Worm (Caenorhabditis elegans): ENCODE measurements around the gene F58F12.3.

The F58F12.3 gene

ce11 chrII:6374646-6375045 lies 16.4 kb downstream of the F58F12.3 start (continued):
- peak; percentile 44; the same call in 1 of the 2 replicates for TF ChIP-seq madf-6 (GFP tag; IDR thresholded peaks at IDR 0.05)
- TF ChIP-seq bed-2 (GFP tag; IDR thresholded peaks at IDR 0.05), result no peak
- no peak for TF ChIP-seq ceh-100 (GFP tag; IDR thresholded peaks at IDR 0.05)
- TF ChIP-seq cebp-1 (GFP tag; IDR thresholded peaks at IDR 0.05), result no peak; the same call in 1 of the 2 replicates
- TF ChIP-seq cebp-1 (tag; optimal IDR thresholded peaks at IDR 0.05), result peak; percentile 83
- TF ChIP-seq Y53G8AR.9 (GFP tag; conservative IDR thresholded peaks at IDR 0.05), result 0 out of 2 replicates have a peak, but pooled peaks have one; percentile 9
- TF ChIP-seq unc-62 (GFP tag; optimal IDR thresholded peaks at IDR 0.05), result peak; percentile 64
- TF ChIP-seq attf-5 (GFP tag; optimal IDR thresholded peaks at IDR 0.05), result peak; percentile 27

ce11 chrII:6373361-6373760 lies 17.7 kb downstream of the F58F12.3 start:
- TF ChIP-seq madf-6 (GFP tag; IDR thresholded peaks at IDR 0.05) (no peak; the same call in 1 of the 2 replicates), mcd-1 (GFP tag; IDR thresholded peaks at IDR 0.05) (peak; percentile 40; the same call in 1 of the 2 replicates), ceh-58 (GFP tag; IDR thresholded peaks at IDR 0.05) (0 out of 2 replicates have a peak, but pooled peaks have one; percentile 60), egrh-3 (GFP tag; IDR thresholded peaks at IDR 0.05) (peak; percentile 37; the same call in 1 of the 2 replicates)

ce11 chrII:6371003-6371402 lies 20.1 kb downstream of the F58F12.3 start, which contains the start of gene lin-23:
Gene lin-23, plus strand, starts transcription at chrII:6371303.
- no peak for TF ChIP-seq die-1 (tag; optimal IDR thresholded peaks at IDR 0.05)
- no peak for TF ChIP-seq F57A8.1 (GFP tag; optimal IDR thresholded peaks at IDR 0.05)
- no peak for TF ChIP-seq T07F8.4 (tag; optimal IDR thresholded peaks at IDR 0.05)
- no peak for TF ChIP-seq attf-6 (GFP tag; IDR thresholded peaks at IDR 0.05)
- TF ChIP-seq F33H1.4 (GFP tag; IDR thresholded peaks at IDR 0.05), result no peak
- no peak for TF ChIP-seq bed-2 (GFP tag; IDR thresholded peaks at IDR 0.05)
- no peak for TF ChIP-seq F57C9.4 (tag; optimal IDR thresholded peaks at IDR 0.05)
- no peak for TF ChIP-seq madf-8 (GFP tag; conservative IDR thresholded peaks at IDR 0.05)
- TF ChIP-seq Y56A3A.18 (GFP tag; IDR thresholded peaks at IDR 0.05), result no peak
- TF ChIP-seq egrh-3 (GFP tag; IDR thresholded peaks at IDR 0.05), result no peak
- no peak for TF ChIP-seq Y95B8A.8 (GFP tag; IDR thresholded peaks at IDR 0.05)
- no peak for TF ChIP-seq lsl-1 (GFP tag; optimal IDR thresholded peaks at IDR 0.05)
- no peak for TF ChIP-seq lag-1 (GFP tag; IDR thresholded peaks at IDR 0.05)
- TF ChIP-seq zim-3 (tag; optimal IDR thresholded peaks at IDR 0.05), result no peak
- no peak for TF ChIP-seq lin-35 (GFP tag; optimal IDR thresholded peaks at IDR 0.05)

- TF ChIP-seq lir-1 (GFP tag; conservative IDR thresholded peaks at IDR 0.05) (peak; percentile 67; the same call in 1 of the 2 replicates), F23B12.7 (tag; optimal IDR thresholded peaks at IDR 0.05; ENCODE audit: insufficient read depth) (peak; percentile 95), athp-1 (tag; optimal IDR thresholded peaks at IDR 0.05) (peak; percentile 67), nhr-90 (tag; optimal IDR thresholded peaks at IDR 0.05) (no peak), ceh-58 (GFP tag; IDR thresholded peaks at IDR 0.05) (no peak), F57C9.4 (tag; optimal IDR thresholded peaks at IDR 0.05) (no peak), T07F8.4 (tag; optimal IDR thresholded peaks at IDR 0.05) (no peak), bed-1 (GFP tag; IDR thresholded peaks at IDR 0.05) (no peak), mes-4 (tag; optimal IDR thresholded peaks at IDR 0.05) (no peak), T26A5.8 (tag; optimal IDR thresholded peaks at IDR 0.05) (no peak), B0336.3 (GFP tag; IDR thresholded peaks at IDR 0.05) (peak; percentile 76), ztf-18 (tag; optimal IDR thresholded peaks at IDR 0.05) (peak; percentile 75), somi-1 (GFP tag; optimal IDR thresholded peaks at IDR 0.05) (peak; percentile 67), ekl-4 (GFP tag; IDR thresholded peaks at IDR 0.05) (peak; percentile 59; the same call in 1 of the 2 replicates), ztf-28 (GFP tag; IDR thresholded peaks at IDR 0.05) (0 out of 2 replicates have a peak, but pooled peaks have one; percentile 6), nhr-80 (tag; optimal IDR thresholded peaks at IDR 0.05) (peak; percentile 79), Y67H2A.10 (GFP tag; conservative IDR thresholded peaks at IDR 0.05) (peak; percentile 57; the same call in 1 of the 2 replicates), Y53G8AR.9 (GFP tag; conservative IDR thresholded peaks at IDR 0.05) (peak; percentile 42; the same call in 1 of the 2 replicates), ceh-91 (GFP tag; IDR thresholded peaks at IDR 0.05) (peak; percentile 48; the same call in 1 of the 2 replicates), B0019.2 (GFP tag; conservative IDR thresholded peaks at IDR 0.05) (peak; percentile 40; the same call in 1 of the 2 replicates), mel-28 (tag; optimal IDR thresholded peaks at IDR 0.05; ENCODE audit: borderline replicate concordance) (no peak), cebp-1 (GFP tag; IDR thresholded peaks at IDR 0.05) (no peak), cebp-1 (tag; optimal IDR thresholded peaks at IDR 0.05) (peak; percentile 77), ets-4 (GFP tag; optimal IDR thresholded peaks at IDR 0.05) (no peak), D2030.7 (GFP tag; IDR thresholded peaks at IDR 0.05) (peak; percentile 85)
Observed at ce11 chrII:6370110-6370509, 21.0 kb downstream of the F58F12.3 start.
